Worm (Caenorhabditis elegans): ENCODE results near the gene tbh-1.

DNA sequence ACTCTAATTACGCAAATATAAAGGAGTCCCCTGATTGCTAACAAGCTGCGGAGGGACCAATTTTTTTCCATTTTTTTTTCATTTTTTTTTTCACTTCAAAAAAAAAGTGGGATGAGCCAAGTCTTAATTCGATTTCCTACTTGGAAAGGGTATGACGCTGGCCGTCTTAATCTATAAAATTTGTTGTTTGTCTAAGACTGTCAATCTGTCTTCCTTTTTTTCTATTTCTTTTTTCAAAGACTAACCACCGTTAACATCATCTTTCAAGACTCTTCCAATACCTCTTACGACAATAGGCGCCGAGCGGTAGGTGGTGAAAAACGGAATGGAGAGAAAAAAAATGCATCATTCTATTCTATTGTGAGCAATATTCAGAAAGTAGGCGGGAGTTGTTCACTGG lies 39.6 kb downstream of the tbh-1 start:
- TF ChIP-seq flt-1 (GFP tag; IDR thresholded peaks at IDR 0.05), result no peak
- TF ChIP-seq ama-1 (optimal IDR thresholded peaks at IDR 0.05), result no peak
- no peak for TF ChIP-seq tra-4 (tag; optimal IDR thresholded peaks at IDR 0.05)
